Worm (Caenorhabditis elegans): ENCODE results near the gene gst-40.

- no peak for TF ChIP-seq W03F9.2 (tag; optimal IDR thresholded peaks at IDR 0.05)
- no peak for TF ChIP-seq him-1 (tag; optimal IDR thresholded peaks at IDR 0.05)
- TF ChIP-seq dao-5 (tag; optimal IDR thresholded peaks at IDR 0.05), result no peak
Measured at ce11 chrIV:800518-800917, 40.2 kb downstream of the gst-40 start, which contains the start of gene mrpl-46.

All from whole organism, L4/young adult.